Worm (Caenorhabditis elegans): Measurements from ENCODE around the gene C35B1.3.

- no peak for TF ChIP-seq snpc-4 (tag; optimal IDR thresholded peaks at IDR 0.05)
- TF ChIP-seq elt-1 (tag; optimal IDR thresholded peaks at IDR 0.05; ENCODE audit: borderline replicate concordance, insufficient read depth), result no peak
- TF ChIP-seq lin-13 (tag; optimal IDR thresholded peaks at IDR 0.05), result no peak
Measured at ce11 chrIV:4033490-4033889, 47.5 kb upstream of the C35B1.3 start.

Measured in whole organism, mixed stage, embryonic.